Worm (Caenorhabditis elegans): ENCODE measurements around the gene Y57G11C.52.

- TF ChIP-seq che-1 (tag; optimal IDR thresholded peaks at IDR 0.05), result no peak
- TF ChIP-seq Y22D7AL.16 (tag; optimal IDR thresholded peaks at IDR 0.05), result no peak
- no peak for TF ChIP-seq npax-4 (tag; optimal IDR thresholded peaks at IDR 0.05)
- TF ChIP-seq ceh-48 (tag; optimal IDR thresholded peaks at IDR 0.05), result no peak
- TF ChIP-seq C38D4.7 (GFP tag; optimal IDR thresholded peaks at IDR 0.05), result no peak
- TF ChIP-seq fkh-6 (tag; optimal IDR thresholded peaks at IDR 0.05), result no peak
- TF ChIP-seq ceh-6 (GFP tag; optimal IDR thresholded peaks at IDR 0.05), result no peak
Observed at ce11 chrIV:14826151-14826757, 27.5 kb upstream of the Y57G11C.52 start.
